Worm (Caenorhabditis elegans): Measurements from ENCODE around the gene lonp-2.

lonp-2 gene

DNA sequence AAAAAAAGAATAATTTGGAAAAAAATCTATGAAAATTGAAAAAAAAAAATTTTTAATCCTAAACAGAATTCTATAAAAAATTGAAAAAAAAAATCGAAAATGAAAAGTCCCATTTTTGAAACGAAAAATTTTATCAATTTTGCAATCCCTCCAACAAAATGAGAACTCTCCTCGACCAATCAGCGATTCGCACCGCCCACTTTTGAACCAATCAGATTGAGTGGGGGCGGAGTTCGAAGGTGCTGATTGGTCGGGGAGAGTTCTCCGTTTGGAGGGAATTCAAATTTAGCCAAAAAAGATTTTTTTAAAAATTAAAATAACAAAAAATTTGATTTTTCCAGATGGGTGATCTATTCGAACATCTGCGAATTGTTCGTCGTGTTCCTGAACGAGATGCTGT lies 39.8 kb upstream of the lonp-2 start:
- TF ChIP-seq sem-4 (tag; optimal IDR thresholded peaks at IDR 0.05) (no peak), unc-55 (GFP tag; optimal IDR thresholded peaks at IDR 0.05) (no peak), egl-27 (tag; optimal IDR thresholded peaks at IDR 0.05) (no peak), ceh-82 (tag; optimal IDR thresholded peaks at IDR 0.05) (no peak), lin-39 (tag; optimal IDR thresholded peaks at IDR 0.05) (no peak), mdl-1 (tag; optimal IDR thresholded peaks at IDR 0.05) (no peak), ceh-16 (tag; optimal IDR thresholded peaks at IDR 0.05) (no peak), fos-1 (tag; optimal IDR thresholded peaks at IDR 0.05) (no peak), lsy-2 (tag; optimal IDR thresholded peaks at IDR 0.05) (no peak), dmd-4 (tag; optimal IDR thresholded peaks at IDR 0.05) (no peak)

DNA sequence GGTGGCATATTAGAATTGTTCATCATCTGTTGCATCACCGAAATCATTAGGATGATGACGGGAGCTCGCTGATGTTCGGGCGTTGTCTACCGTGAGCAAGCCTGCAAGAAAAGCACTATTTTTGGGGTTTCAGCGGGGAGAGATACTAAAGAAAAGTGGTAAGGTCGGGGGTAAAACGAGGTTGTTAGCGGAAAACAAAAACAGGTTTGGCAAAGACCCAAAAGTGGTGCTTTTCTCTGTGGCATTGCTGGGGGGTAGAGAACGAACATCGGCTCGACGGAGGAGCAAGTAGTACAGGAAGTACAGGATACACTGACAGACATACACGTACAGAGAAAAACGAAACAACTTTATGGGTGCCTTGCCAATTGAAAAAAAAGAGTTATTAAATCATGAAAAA lies 30.1 kb upstream of the lonp-2 start, which contains the start of gene php-3:
Gene php-3, minus strand, starts transcription at position 101 of the 400 bp plus-strand sequence.
- TF ChIP-seq nhr-11 (tag; optimal IDR thresholded peaks at IDR 0.05), result no peak
- no peak for TF ChIP-seq nhr-10 (tag; optimal IDR thresholded peaks at IDR 0.05)
- no peak for TF ChIP-seq F13H6.1 (tag; optimal IDR thresholded peaks at IDR 0.05)
- TF ChIP-seq mdl-1 (tag; optimal IDR thresholded peaks at IDR 0.05), result no peak
- TF ChIP-seq C34F6.9 (tag; optimal IDR thresholded peaks at IDR 0.05), result no peak
- TF ChIP-seq ztf-11 (tag; optimal IDR thresholded peaks at IDR 0.05), result no peak
- TF ChIP-seq sma-3 (GFP tag; optimal IDR thresholded peaks at IDR 0.05), result no peak
- no peak for TF ChIP-seq lin-13 (GFP tag; optimal IDR thresholded peaks at IDR 0.05)
- TF ChIP-seq ztf-4 (tag; optimal IDR thresholded peaks at IDR 0.05), result no peak
- no peak for TF ChIP-seq nhr-237 (tag; optimal IDR thresholded peaks at IDR 0.05)
- no peak for TF ChIP-seq nhr-77 (tag; optimal IDR thresholded peaks at IDR 0.05)
- no peak for TF ChIP-seq ZK546.5 (tag; optimal IDR thresholded peaks at IDR 0.05)
- TF ChIP-seq ceh-82 (tag; optimal IDR thresholded peaks at IDR 0.05), result no peak
- TF ChIP-seq alr-1 (tag; optimal IDR thresholded peaks at IDR 0.05), result no peak

DNA sequence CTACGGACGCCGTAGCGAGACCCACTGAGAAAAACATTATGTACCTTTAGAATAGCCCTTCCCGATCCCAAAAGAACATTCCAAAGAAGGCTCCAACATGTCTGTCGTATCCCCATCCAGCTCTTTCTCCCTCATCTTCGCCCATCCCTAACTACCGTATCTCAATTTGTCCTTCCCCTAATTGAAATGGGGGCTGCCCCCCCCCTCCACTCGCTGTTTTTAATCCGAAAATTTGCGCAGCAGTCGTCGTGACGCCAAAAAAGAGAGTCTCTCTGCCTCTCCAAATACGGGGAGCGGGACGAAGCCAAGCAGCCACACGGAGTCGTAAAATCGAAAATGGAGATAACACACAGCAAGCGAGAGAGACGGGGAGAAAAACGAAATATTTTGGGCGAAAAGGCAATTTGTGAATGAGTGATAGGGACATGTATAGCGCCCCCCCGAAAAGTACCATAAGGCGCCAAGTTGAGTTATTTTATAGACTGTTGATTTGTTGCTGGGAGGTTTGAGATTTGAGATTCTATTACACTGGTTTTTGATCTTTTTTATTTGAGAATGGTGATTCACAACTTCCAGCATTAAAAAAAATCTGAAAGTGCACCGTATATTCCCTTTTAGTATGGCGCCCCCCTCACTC lies 25.5 kb upstream of the lonp-2 start:
- TF ChIP-seq Y55F3AM.14 (GFP tag; optimal IDR thresholded peaks at IDR 0.05), result no peak
- TF ChIP-seq ceh-16 (tag; optimal IDR thresholded peaks at IDR 0.05), result no peak
- TF ChIP-seq crh-2 (tag; optimal IDR thresholded peaks at IDR 0.05), result no peak
- peak; percentile 45 for TF ChIP-seq sem-4 (tag; optimal IDR thresholded peaks at IDR 0.05)
- TF ChIP-seq sma-3 (GFP tag; optimal IDR thresholded peaks at IDR 0.05), result peak; percentile 33
- no peak for TF ChIP-seq dmd-4 (tag; optimal IDR thresholded peaks at IDR 0.05)
- TF ChIP-seq lsy-2 (tag; optimal IDR thresholded peaks at IDR 0.05), result peak in 1 of 2 experiments; percentile 23
- TF ChIP-seq nhr-77 (tag; optimal IDR thresholded peaks at IDR 0.05), result no peak
- no peak for TF ChIP-seq nhr-10 (tag; optimal IDR thresholded peaks at IDR 0.05)

DNA sequence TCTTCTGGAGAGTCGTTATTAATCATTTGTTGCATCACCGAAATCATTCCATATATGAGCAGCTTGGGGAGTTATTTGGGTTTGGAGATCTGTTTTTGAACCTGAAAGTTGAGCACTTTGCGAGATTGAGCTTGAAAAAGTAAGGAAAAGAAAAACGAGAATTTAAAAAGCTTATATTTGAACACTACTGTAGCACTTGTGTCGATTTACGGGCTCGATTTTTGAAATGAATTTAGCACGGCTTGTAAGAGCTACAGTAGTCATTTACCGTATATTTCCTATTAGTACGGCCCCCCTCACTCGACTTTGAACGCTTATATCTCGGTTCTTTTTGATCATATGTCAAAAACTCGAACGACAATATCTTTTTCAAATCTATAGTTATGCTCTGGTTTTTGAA lies 23.4 kb upstream of the lonp-2 start, which contains the start of gene nob-1:
Gene nob-1, minus strand, starts transcription at position 101 of the 400 bp plus-strand sequence.
- no peak for TF ChIP-seq unc-62 (GFP tag; optimal IDR thresholded peaks at IDR 0.05)
- TF ChIP-seq sma-9 (GFP tag; optimal IDR thresholded peaks at IDR 0.05), result no peak
- no peak for TF ChIP-seq sma-9 (tag; optimal IDR thresholded peaks at IDR 0.05)
- no peak for TF ChIP-seq elt-1 (tag; optimal IDR thresholded peaks at IDR 0.05)
- no peak for TF ChIP-seq unc-55 (GFP tag; optimal IDR thresholded peaks at IDR 0.05)
- TF ChIP-seq unc-39 (tag; optimal IDR thresholded peaks at IDR 0.05), result no peak
- TF ChIP-seq nhr-12 (tag; optimal IDR thresholded peaks at IDR 0.05), result no peak
- no peak for TF ChIP-seq lin-13 (GFP tag; optimal IDR thresholded peaks at IDR 0.05)
- TF ChIP-seq C34F6.9 (tag; optimal IDR thresholded peaks at IDR 0.05), result no peak
- TF ChIP-seq dmd-4 (tag; optimal IDR thresholded peaks at IDR 0.05), result no peak
- no peak for TF ChIP-seq nhr-21 (tag; optimal IDR thresholded peaks at IDR 0.05)
- TF ChIP-seq aly-2 (tag; optimal IDR thresholded peaks at IDR 0.05), result no peak

DNA sequence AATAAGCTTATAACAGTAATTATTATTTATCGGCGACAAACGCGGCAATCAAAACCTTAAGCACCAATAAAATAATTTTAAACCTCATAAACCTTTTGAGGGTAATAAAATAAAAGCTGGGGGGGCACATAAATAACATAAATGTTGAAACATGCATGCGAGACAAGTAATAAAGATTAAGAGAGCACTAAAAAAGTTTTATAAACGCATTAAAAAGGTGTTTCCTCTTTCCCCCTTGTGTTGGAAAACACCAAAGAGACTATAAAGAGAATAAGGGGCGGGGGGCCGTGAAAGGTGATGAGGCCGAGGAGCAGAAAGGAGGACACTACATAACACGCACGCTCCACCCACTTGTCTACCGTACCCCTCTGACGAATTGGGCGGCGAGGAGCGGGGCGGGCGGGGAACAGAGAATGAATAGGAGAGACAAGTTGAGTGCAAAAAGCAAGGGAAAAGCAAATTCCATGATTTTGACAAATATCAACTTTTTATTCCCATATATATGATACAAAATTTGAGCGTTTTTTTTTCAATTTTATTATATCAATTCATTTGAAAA lies 22.7 kb upstream of the lonp-2 start:
- TF ChIP-seq unc-55 (GFP tag; optimal IDR thresholded peaks at IDR 0.05) (no peak), F13H6.1 (tag; optimal IDR thresholded peaks at IDR 0.05) (peak; percentile 15), sma-9 (GFP tag; optimal IDR thresholded peaks at IDR 0.05) (peak; percentile 7), sma-9 (tag; optimal IDR thresholded peaks at IDR 0.05) (no peak), lsy-2 (tag; optimal IDR thresholded peaks at IDR 0.05) (peak in 1 of 2 experiments; percentile 69), sem-4 (tag; optimal IDR thresholded peaks at IDR 0.05) (peak; percentile 3), nhr-25 (tag; optimal IDR thresholded peaks at IDR 0.05) (no peak)

Measured in whole organism, L2 larva.